Fruit fly (Drosophila melanogaster) whole organism: ENCODE results near the gene IKKepsilon.

Experiments used
- CG8478 ChIP-seq: fragments of >200 bp; optimal IDR thresholded peaks from 2 replicates; lab custom pipeline; 2018; ENCODE audit warnings: inconsistent platforms
- Dll ChIP-seq: fragments of >200 bp; optimal IDR thresholded peaks from 2 replicates; lab custom pipeline; 2017
- EcR ChIP-seq, 2 experiments: fragments of >200 bp; optimal IDR thresholded peaks; 2 replicates each; lab custom pipeline; 2017; ENCODE audit warnings: missing biosample characterization in 2 of 2, missing genetic modification characterization in 2 of 2, missing genetic modification reagents in 2 of 2
- pan ChIP-seq: fragments of >200 bp; optimal IDR thresholded peaks from 2 replicates; lab custom pipeline; 2017
- psq ChIP-seq: fragments of >200 bp; optimal IDR thresholded peaks from 2 replicates; lab custom pipeline; 2017
- usp ChIP-seq: fragments of >200 bp; optimal IDR thresholded peaks from 2 replicates; lab custom pipeline; 2017; ENCODE audit warnings: missing biosample characterization, missing genetic modification characterization, mixed read lengths

Gene IKKepsilon

dm6 chr2L:20704511-20705266, 28.8 kb downstream of the IKKepsilon start:
- TF ChIP-seq Dll (lab: Kevin White, UChicago) = no peak
- TF ChIP-seq CG8478 (lab: Kevin White, UChicago) = no peak
- no peak for TF ChIP-seq psq (lab: Kevin White, UChicago)
- TF ChIP-seq pan = no peak
- no peak for TF ChIP-seq EcR (GFP tag; optimal IDR thresholded peaks at IDR 0.05; lab: Kevin White, UChicago)
- no peak for TF ChIP-seq usp (GFP tag; lab: Kevin White, UChicago)

- TF ChIP-seq usp (GFP tag; lab: Kevin White, UChicago) (no peak), pan (no peak), EcR (GFP tag; optimal IDR thresholded peaks at IDR 0.05; lab: Kevin White, UChicago) (no peak), psq (lab: Kevin White, UChicago) (no peak), Dll (lab: Kevin White, UChicago) (no peak), CG8478 (lab: Kevin White, UChicago) (no peak)
Measured at dm6 chr2L:20705869-20706368, 30.1 kb downstream of the IKKepsilon start.

- peak; percentile 85 for TF ChIP-seq Dll (lab: Kevin White, UChicago)
- no peak for TF ChIP-seq psq (lab: Kevin White, UChicago)
- no peak for TF ChIP-seq EcR (GFP tag; optimal IDR thresholded peaks at IDR 0.05; lab: Kevin White, UChicago)
- no peak for TF ChIP-seq usp (GFP tag; lab: Kevin White, UChicago)
Measured at dm6 chr2L:20714468-20715404, 38.9 kb downstream of the IKKepsilon start, which contains the start of gene Hr38. Gene Hr38, minus strand, starts transcription at chr2L:20714588.

dm6 chr2L:20716077-20716476, 40.2 kb downstream of the IKKepsilon start:
- no peak for TF ChIP-seq psq (lab: Kevin White, UChicago)
- TF ChIP-seq usp (GFP tag; lab: Kevin White, UChicago) = no peak
- TF ChIP-seq pan = no peak
- TF ChIP-seq CG8478 (lab: Kevin White, UChicago) = no peak
- TF ChIP-seq EcR (GFP tag; optimal IDR thresholded peaks at IDR 0.05; lab: Kevin White, UChicago) = no peak
- no peak for TF ChIP-seq Dll (lab: Kevin White, UChicago)

dm6 chr2L:20716712-20717111, 40.9 kb downstream of the IKKepsilon start:
- TF ChIP-seq usp (GFP tag; lab: Kevin White, UChicago) (no peak), pan (no peak), CG8478 (lab: Kevin White, UChicago) (no peak), psq (lab: Kevin White, UChicago) (no peak), Dll (lab: Kevin White, UChicago) (no peak), EcR (GFP tag; optimal IDR thresholded peaks at IDR 0.05; lab: Kevin White, UChicago) (no peak)

dm6 chr2L:20720011-20720410, 44.2 kb downstream of the IKKepsilon start:
- TF ChIP-seq Dll (lab: Kevin White, UChicago) (no peak), CG8478 (lab: Kevin White, UChicago) (no peak), EcR (GFP tag; optimal IDR thresholded peaks at IDR 0.05; lab: Kevin White, UChicago) (no peak), pan (no peak), usp (GFP tag; lab: Kevin White, UChicago) (no peak), psq (lab: Kevin White, UChicago) (no peak)

- TF ChIP-seq EcR (GFP tag; optimal IDR thresholded peaks at IDR 0.05; lab: Kevin White, UChicago) (no peak), Dll (lab: Kevin White, UChicago) (no peak), psq (lab: Kevin White, UChicago) (no peak), usp (GFP tag; lab: Kevin White, UChicago) (no peak), pan (no peak), CG8478 (lab: Kevin White, UChicago) (no peak)
Measured at dm6 chr2L:20721456-20721855, 45.6 kb downstream of the IKKepsilon start.

- TF ChIP-seq CG8478 (lab: Kevin White, UChicago) (no peak), pan (no peak), EcR (GFP tag; optimal IDR thresholded peaks at IDR 0.05; lab: Kevin White, UChicago) (no peak), psq (lab: Kevin White, UChicago) (no peak), Dll (lab: Kevin White, UChicago) (no peak), usp (GFP tag; lab: Kevin White, UChicago) (no peak)
Measured at dm6 chr2L:20724024-20724423, 48.2 kb downstream of the IKKepsilon start.

dm6 chr2L:20726451-20726850, 50.6 kb downstream of the IKKepsilon start, which contains the start of gene CG9316:
Gene CG9316, minus strand, starts transcription at chr2L:20726551.
- TF ChIP-seq pan (no peak), psq (lab: Kevin White, UChicago) (no peak), CG8478 (lab: Kevin White, UChicago) (no peak), EcR (GFP tag; optimal IDR thresholded peaks at IDR 0.05; lab: Kevin White, UChicago) (no peak), Dll (lab: Kevin White, UChicago) (no peak), usp (GFP tag; lab: Kevin White, UChicago) (no peak)
